Fruit fly (Drosophila melanogaster): ENCODE results near the gene CG7202.

CG7202 gene

dm6 chr3L:21523059-21523836, 30.7 kb upstream of the CG7202 start, which contains the start of gene CG7611:
CG7611 (plus strand) TSS chr3L:21523186.
- no peak for TF ChIP-seq Abd-B (GFP tag; optimal IDR thresholded peaks at IDR 0.05)
- no peak for TF ChIP-seq Hr83 (GFP tag; optimal IDR thresholded peaks at IDR 0.05; ENCODE audit: poor library complexity, severe bottlenecking)
- no peak for TF ChIP-seq GATAd (GFP tag; optimal IDR thresholded peaks at IDR 0.05)
- peak; percentile 6 for TF ChIP-seq psq (GFP tag; optimal IDR thresholded peaks at IDR 0.05)
- TF ChIP-seq Hr78 (GFP tag; optimal IDR thresholded peaks at IDR 0.05), result no peak
- TF ChIP-seq Vsx2 (GFP tag; optimal IDR thresholded peaks at IDR 0.05; ENCODE audit: partially characterized antibody), result no peak
- TF ChIP-seq usp (GFP tag; optimal IDR thresholded peaks at IDR 0.05), result no peak
- no peak for TF ChIP-seq rgr (GFP tag; optimal IDR thresholded peaks at IDR 0.05)
- TF ChIP-seq Sp1 (GFP tag; optimal IDR thresholded peaks at IDR 0.05), result no peak
- TF ChIP-seq Rel (GFP tag; optimal IDR thresholded peaks at IDR 0.05), result no peak
- TF ChIP-seq Rel (tag; optimal IDR thresholded peaks at IDR 0.05), result peak; percentile 27
- TF ChIP-seq CrebA (GFP tag; optimal IDR thresholded peaks at IDR 0.05; ENCODE audit: borderline replicate concordance), result no peak
- no peak for TF ChIP-seq Jra (GFP tag; optimal IDR thresholded peaks at IDR 0.05)
- no peak for TF ChIP-seq Dfd (GFP tag; optimal IDR thresholded peaks at IDR 0.05)
- no peak for TF ChIP-seq dmrt93B (GFP tag; optimal IDR thresholded peaks at IDR 0.05)
- TF ChIP-seq Myc (optimal IDR thresholded peaks at IDR 0.05), result no peak
- TF ChIP-seq sage (GFP tag; optimal IDR thresholded peaks at IDR 0.05), result peak; percentile 49
- no peak for TF ChIP-seq foxo (GFP tag; optimal IDR thresholded peaks at IDR 0.05)

- TF ChIP-seq ey (GFP tag; optimal IDR thresholded peaks at IDR 0.05), result no peak
- TF ChIP-seq pan (optimal IDR thresholded peaks at IDR 0.05), result no peak
- no peak for TF ChIP-seq Hr83 (GFP tag; optimal IDR thresholded peaks at IDR 0.05; ENCODE audit: poor library complexity, severe bottlenecking)
- TF ChIP-seq dmrt93B (GFP tag; optimal IDR thresholded peaks at IDR 0.05), result no peak
Measured at dm6 chr3L:21518345-21518744, 25.8 kb upstream of the CG7202 start.

DNA sequence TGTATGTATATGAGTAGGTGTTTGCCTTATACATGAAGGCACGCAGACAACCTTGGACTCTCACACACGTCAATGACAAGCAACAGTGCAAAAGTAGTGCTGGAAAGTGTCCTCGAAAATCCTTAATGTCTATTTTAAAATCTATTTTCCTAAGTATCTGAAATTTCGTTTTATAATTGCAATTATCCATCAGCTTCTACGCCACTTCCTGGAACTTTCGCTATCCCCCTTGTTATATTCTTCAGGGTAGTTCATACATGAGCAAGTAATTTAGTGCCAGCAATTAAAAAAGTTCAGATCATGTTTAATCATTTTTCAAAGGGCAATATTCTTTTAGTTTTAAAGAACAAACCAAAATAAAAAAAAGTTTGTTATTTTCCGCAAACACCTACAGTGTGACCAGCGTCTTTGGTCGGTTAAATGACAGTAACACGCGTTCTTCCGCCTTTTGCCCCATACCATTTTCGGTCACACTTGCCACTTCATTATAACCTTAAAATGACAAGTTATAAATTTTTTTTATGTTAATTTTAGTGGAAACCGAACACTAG, 24.2 kb upstream of the CG7202 start:
- no peak for TF ChIP-seq Vsx2 (GFP tag; optimal IDR thresholded peaks at IDR 0.05; ENCODE audit: partially characterized antibody)
- TF ChIP-seq Hnf4 (GFP tag; optimal IDR thresholded peaks at IDR 0.05), result peak; percentile 59
- TF ChIP-seq N (GFP tag; optimal IDR thresholded peaks at IDR 0.05), result no peak
- no peak for TF ChIP-seq dsf (GFP tag; optimal IDR thresholded peaks at IDR 0.05; ENCODE audit: borderline replicate concordance)
- peak; percentile 56 for TF ChIP-seq ey (GFP tag; optimal IDR thresholded peaks at IDR 0.05)
- no peak for TF ChIP-seq Myc (optimal IDR thresholded peaks at IDR 0.05)
- TF ChIP-seq lola (GFP tag; optimal IDR thresholded peaks at IDR 0.05), result no peak
- peak; percentile 71 for TF ChIP-seq fru (GFP tag; optimal IDR thresholded peaks at IDR 0.05)
- TF ChIP-seq psq (GFP tag; optimal IDR thresholded peaks at IDR 0.05), result peak; percentile 24
- peak; percentile 53 for TF ChIP-seq woc (GFP tag; optimal IDR thresholded peaks at IDR 0.05)
- peak; percentile 51 for TF ChIP-seq OdsH (GFP tag; optimal IDR thresholded peaks at IDR 0.05)
- peak in 1 of 2 experiments; percentile 61 for TF ChIP-seq foxo (GFP tag; optimal IDR thresholded peaks at IDR 0.05)
- TF ChIP-seq br (GFP tag; optimal IDR thresholded peaks at IDR 0.05), result peak; percentile 52
- no peak for TF ChIP-seq usp (GFP tag; optimal IDR thresholded peaks at IDR 0.05)
- no peak for TF ChIP-seq Hr83 (GFP tag; optimal IDR thresholded peaks at IDR 0.05; ENCODE audit: poor library complexity, severe bottlenecking)
- no peak for TF ChIP-seq dl (GFP tag; optimal IDR thresholded peaks at IDR 0.05; ENCODE audit: insufficient read depth in 1 of 2, partially characterized antibody in 2 of 2)
- TF ChIP-seq HLH106 (tag; optimal IDR thresholded peaks at IDR 0.05), result peak; percentile 28
- no peak for TF ChIP-seq CrebA (GFP tag; optimal IDR thresholded peaks at IDR 0.05; ENCODE audit: borderline replicate concordance)
- TF ChIP-seq Sp1 (GFP tag; optimal IDR thresholded peaks at IDR 0.05), result peak; percentile 48
- peak; percentile 63 for TF ChIP-seq h (GFP tag; optimal IDR thresholded peaks at IDR 0.05)
- TF ChIP-seq sage (GFP tag; optimal IDR thresholded peaks at IDR 0.05), result no peak
- peak; percentile 45 for TF ChIP-seq rgr (GFP tag; optimal IDR thresholded peaks at IDR 0.05)
- TF ChIP-seq sv (GFP tag; optimal IDR thresholded peaks at IDR 0.05), result peak; percentile 7
- no peak for TF ChIP-seq jim (GFP tag; optimal IDR thresholded peaks at IDR 0.05)
- no peak for TF ChIP-seq Jra (GFP tag; optimal IDR thresholded peaks at IDR 0.05)
- no peak for TF ChIP-seq tai (GFP tag; optimal IDR thresholded peaks at IDR 0.05)
- no peak for TF ChIP-seq Dif (GFP tag; optimal IDR thresholded peaks at IDR 0.05; ENCODE audit: partially characterized antibody)
- TF ChIP-seq Mio (GFP tag; optimal IDR thresholded peaks at IDR 0.05), result no peak
- TF ChIP-seq CG32264 (GFP tag; optimal IDR thresholded peaks at IDR 0.05), result no peak
- peak; percentile 28 for TF ChIP-seq brk (GFP tag; optimal IDR thresholded peaks at IDR 0.05)
- TF ChIP-seq Hr78 (GFP tag; optimal IDR thresholded peaks at IDR 0.05), result peak; percentile 11

All from whole organism, wandering third instar larva.